Fruit fly (Drosophila melanogaster): ENCODE measurements around the gene Snap24.

The Snap24 gene

dm6 chr3R:9747272-9747874 is 15.6 kb downstream of the Snap24 start, which contains the start of gene CG12948 (continued):
- TF ChIP-seq peb (GFP tag; IDR thresholded peaks at IDR 0.05) (no peak), CG15479 (GFP tag; optimal IDR thresholded peaks at IDR 0.05) (peak; percentile 46), Optix (GFP tag; IDR thresholded peaks at IDR 0.05) (no peak), esg (GFP tag; conservative IDR thresholded peaks at IDR 0.05) (peak; percentile 42), HmgD (GFP tag; optimal IDR thresholded peaks at IDR 0.05) (peak; percentile 21), CG16863 (GFP tag; optimal IDR thresholded peaks at IDR 0.05) (peak; percentile 12), Fer3 (tag; optimal IDR thresholded peaks at IDR 0.05) (peak; percentile 55), slbo (GFP tag; IDR thresholded peaks at IDR 0.05) (peak; percentile 67), CG4360 (GFP tag; IDR thresholded peaks at IDR 0.05) (no peak), tx (GFP tag; optimal IDR thresholded peaks at IDR 0.05) (peak; percentile 41), gce (GFP tag; IDR thresholded peaks at IDR 0.05) (no peak), CG1792 (GFP tag; optimal IDR thresholded peaks at IDR 0.05) (peak; percentile 16), nau (GFP tag; optimal IDR thresholded peaks at IDR 0.05) (no peak), CG13624 (GFP tag; optimal IDR thresholded peaks at IDR 0.05) (peak; percentile 66), zfh2 (GFP tag; optimal IDR thresholded peaks at IDR 0.05) (peak; percentile 20), CG7987 (GFP tag; optimal IDR thresholded peaks at IDR 0.05) (no peak), CG18599 (GFP tag; optimal IDR thresholded peaks at IDR 0.05) (no peak), CG11456 (GFP tag; IDR thresholded peaks at IDR 0.05) (0 out of 3 replicates have a peak, but pooled peaks have one; percentile 12), CG2120 (GFP tag; optimal IDR thresholded peaks at IDR 0.05) (peak; percentile 77), gfzf (GFP tag; optimal IDR thresholded peaks at IDR 0.05) (no peak), CG14965 (GFP tag; optimal IDR thresholded peaks at IDR 0.05; ENCODE audit: borderline replicate concordance) (no peak), chn (GFP tag; optimal IDR thresholded peaks at IDR 0.05) (peak; percentile 21), Rfx (GFP tag; IDR thresholded peaks at IDR 0.05) (peak; percentile 63), ind (GFP tag; optimal IDR thresholded peaks at IDR 0.05) (peak; percentile 45), BEAF-32 (GFP tag; optimal IDR thresholded peaks at IDR 0.05) (peak; percentile 89), C15 (GFP tag; IDR thresholded peaks at IDR 0.05) (no peak), CG1529 (GFP tag; optimal IDR thresholded peaks at IDR 0.05) (peak; percentile 13), sim (GFP tag; IDR thresholded peaks at IDR 0.05) (no peak), D19B (GFP tag; optimal IDR thresholded peaks at IDR 0.05) (no peak), CG10462 (GFP tag; optimal IDR thresholded peaks at IDR 0.05) (no peak), Dad (GFP tag; optimal IDR thresholded peaks at IDR 0.05) (peak; percentile 53), CG2712 (tag; optimal IDR thresholded peaks at IDR 0.05) (no peak), wor (GFP tag; IDR thresholded peaks at IDR 0.05) (no peak), CG32767 (GFP tag; IDR thresholded peaks at IDR 0.05) (no peak), Spps (tag; optimal IDR thresholded peaks at IDR 0.05) (peak; percentile 4), Sry-β (GFP tag; optimal IDR thresholded peaks at IDR 0.05) (peak; percentile 90), CG12942 (GFP tag; optimal IDR thresholded peaks at IDR 0.05) (no peak), pho (GFP tag; optimal IDR thresholded peaks at IDR 0.05) (peak; percentile 40), Opbp (GFP tag; IDR thresholded peaks at IDR 0.05; ENCODE audit: partially characterized antibody) (peak; percentile 76; the same call in 2 of the 3 replicates), CG18011 (GFP tag; optimal IDR thresholded peaks at IDR 0.05) (peak; percentile 23), Hr3 (GFP tag; optimal IDR thresholded peaks at IDR 0.05) (peak; percentile 22), Drgx (GFP tag; IDR thresholded peaks at IDR 0.05) (0 out of 2 replicates have a peak, but pooled peaks have one; percentile 19), CG2116 (GFP tag; optimal IDR thresholded peaks at IDR 0.05) (peak; percentile 57), Hsf (GFP tag; optimal IDR thresholded peaks at IDR 0.05) (peak; percentile 54), CG1602 (GFP tag; optimal IDR thresholded peaks at IDR 0.05) (peak; percentile 32), salm (tag; optimal IDR thresholded peaks at IDR 0.05) (no peak), NfI (GFP tag; optimal IDR thresholded peaks at IDR 0.05) (no peak), Hmx (GFP tag; optimal IDR thresholded peaks at IDR 0.05) (no peak), CG30020 (tag; optimal IDR thresholded peaks at IDR 0.05) (peak; percentile 40), danr (GFP tag; IDR thresholded peaks at IDR 0.05) (no peak), pb (GFP tag; optimal IDR thresholded peaks at IDR 0.05) (no peak)

Data from whole organism, embryonic.